Worm (Caenorhabditis elegans) whole organism, L1 larva: ENCODE results near the gene elli-1.
A peak's percentile ranks its signal among the peaks of the same experiment; 100 is the strongest.

Source experiments
- C04F5.9 ChIP-seq: sonication (generic microtip); optimal IDR thresholded peaks from 2 replicates; lab custom pipeline; 2016; ENCODE audit warnings: missing genetic modification characterization, missing compliant biosample characterization
- C16A3.4 ChIP-seq: fragments of 150-350 bp; optimal IDR thresholded peaks from 2 replicates; lab custom pipeline; 2014; ENCODE audit warnings: missing biosample characterization, missing genetic modification characterization
- aha-1 ChIP-seq: fragments of 150-350 bp; optimal IDR thresholded peaks from 2 replicates; lab custom pipeline; 2014; ENCODE audit warnings: missing biosample characterization, missing genetic modification characterization
- alr-1 ChIP-seq: fragments of 200-800 bp; sonication (Bioruptor generic); optimal IDR thresholded peaks from 2 replicates; lab custom pipeline; 2018; ENCODE audit warnings: borderline replicate concordance, mild to moderate bottlenecking, missing genetic modification characterization, missing compliant biosample characterization
- ama-1 ChIP-seq: fragments of 150-350 bp; optimal IDR thresholded peaks from 2 replicates; lab custom pipeline; 2014
- blmp-1 ChIP-seq: fragments of 150-350 bp; optimal IDR thresholded peaks from 2 replicates; lab custom pipeline; 2014; ENCODE audit warnings: missing biosample characterization, missing genetic modification characterization
- ceh-8 ChIP-seq: fragments of 200-800 bp; sonication (Bioruptor generic); optimal IDR thresholded peaks from 2 replicates; lab custom pipeline; 2018; ENCODE audit warnings: mild to moderate bottlenecking, missing genetic modification characterization, moderate library complexity, missing compliant biosample characterization
- ceh-82 ChIP-seq, 3 experiments: fragments of 150-350 bp in 1 of 3; sonication (generic microtip) in 2 of 3; optimal IDR thresholded peaks; 2 replicates each; lab custom pipeline; 2014 to 2017; ENCODE audit warnings: missing biosample characterization in 3 of 3, missing genetic modification characterization in 3 of 3
- dpl-1 ChIP-seq, 3 experiments: fragments of 150-350 bp in 2 of 3; sonication (generic microtip) in 1 of 3; optimal IDR thresholded peaks; 2 replicates each; lab custom pipeline; 2014 to 2017; ENCODE audit warnings: missing biosample characterization in 3 of 3, missing genetic modification characterization in 3 of 3, missing genetic modification reagents in 3 of 3
- dsc-1 ChIP-seq: sonication (generic microtip); optimal IDR thresholded peaks from 2 replicates; lab custom pipeline; 2016; ENCODE audit warnings: mild to moderate bottlenecking, missing genetic modification characterization, missing compliant biosample characterization
- efl-1 ChIP-seq, 4 experiments: fragments of 150-350 bp; optimal IDR thresholded peaks in 3 of 4; peaks in 1 of 4; 1 replicate in 1 of 4; 2 replicates in 3 of 4; lab custom pipeline; 2014; ENCODE audit warnings: missing biosample characterization in 2 of 4, missing genetic modification characterization in 2 of 4, missing genetic modification reagents in 2 of 4
- egl-27 ChIP-seq, 2 experiments: fragments of 150-350 bp in 1 of 2; sonication (generic microtip); optimal IDR thresholded peaks; 3 replicates each; lab custom pipeline; 2017 to 2018; ENCODE audit warnings: missing biosample characterization in 2 of 2, missing genetic modification characterization in 2 of 2, missing genetic modification reagents in 2 of 2
- ets-5 ChIP-seq: fragments of 200-800 bp; sonication (Bioruptor generic); IDR thresholded peaks from 2 replicates; pipeline ENCODE4 v1.3.6; 2022; ENCODE audit warnings: missing genetic modification characterization, missing compliant biosample characterization
- fkh-10 ChIP-seq: sonication (generic microtip); optimal IDR thresholded peaks from 2 replicates; lab custom pipeline; 2017; ENCODE audit warnings: missing biosample characterization, missing genetic modification reagents, missing genetic modification characterization
- grh-1 ChIP-seq: fragments of 200-800 bp; sonication (Bioruptor generic); IDR thresholded peaks from 2 replicates; pipeline ENCODE4 v1.3.6; 2022; ENCODE audit warnings: missing genetic modification reagents, missing genetic modification characterization, missing compliant biosample characterization
- hlh-17 ChIP-seq: fragments of 200-800 bp; sonication (Bioruptor generic); optimal IDR thresholded peaks from 2 replicates; lab custom pipeline; 2018; ENCODE audit warnings: missing genetic modification characterization, mild to moderate bottlenecking, missing compliant biosample characterization, moderate library complexity, borderline replicate concordance
- hlh-4 ChIP-seq: sonication (generic microtip); optimal IDR thresholded peaks from 2 replicates; lab custom pipeline; 2016; ENCODE audit warnings: mild to moderate bottlenecking, missing genetic modification characterization, missing compliant biosample characterization
- irx-1 ChIP-seq: sonication (generic microtip); optimal IDR thresholded peaks from 2 replicates; lab custom pipeline; 2016; ENCODE audit warnings: missing genetic modification characterization, missing compliant biosample characterization
- jun-1 ChIP-seq: fragments of 150-350 bp; optimal IDR thresholded peaks from 2 replicates; lab custom pipeline; 2014; ENCODE audit warnings: missing biosample characterization, missing genetic modification reagents, missing genetic modification characterization
- lin-15B ChIP-seq: fragments of 150-350 bp; sonication (generic microtip); optimal IDR thresholded peaks from 3 replicates; lab custom pipeline; 2014; ENCODE audit warnings: missing biosample characterization, missing genetic modification characterization
- lir-3 ChIP-seq: sonication (generic microtip); optimal IDR thresholded peaks from 2 replicates; lab custom pipeline; 2016; ENCODE audit warnings: mild to moderate bottlenecking, missing genetic modification characterization, moderate library complexity, missing compliant biosample characterization; ENCODE audit not compliant: poor library complexity
- mab-9 ChIP-seq: fragments of 200-800 bp; sonication (Bioruptor generic); IDR thresholded peaks from 2 replicates; pipeline ENCODE4 v1.3.6; 2022; ENCODE audit warnings: missing genetic modification reagents, missing genetic modification characterization, missing compliant biosample characterization
- mdl-1 ChIP-seq, 2 experiments: fragments of 150-350 bp; optimal IDR thresholded peaks; 2 replicates each; lab custom pipeline; 2014 to 2017; ENCODE audit warnings: missing biosample characterization in 2 of 2, missing genetic modification characterization in 2 of 2, inconsistent platforms in 1 of 2
- mef-2 ChIP-seq: fragments of 150-350 bp; optimal IDR thresholded peaks from 2 replicates; lab custom pipeline; 2014; ENCODE audit warnings: missing biosample characterization, missing genetic modification characterization
- nhr-11 ChIP-seq: fragments of 150-350 bp; optimal IDR thresholded peaks from 2 replicates; lab custom pipeline; 2014; ENCODE audit warnings: missing biosample characterization, missing genetic modification characterization
- nhr-28 ChIP-seq: fragments of 150-350 bp; optimal IDR thresholded peaks from 2 replicates; lab custom pipeline; 2014; ENCODE audit warnings: missing biosample characterization, missing genetic modification characterization
- nhr-47 ChIP-seq: sonication (generic microtip); optimal IDR thresholded peaks from 2 replicates; lab custom pipeline; 2016; ENCODE audit warnings: mild to moderate bottlenecking, missing genetic modification characterization, moderate library complexity, missing compliant biosample characterization
- nhr-71 ChIP-seq: sonication (generic microtip); optimal IDR thresholded peaks from 2 replicates; lab custom pipeline; 2016; ENCODE audit warnings: mild to moderate bottlenecking, missing genetic modification characterization, moderate library complexity, missing compliant biosample characterization
- nhr-77 ChIP-seq: fragments of 150-350 bp; optimal IDR thresholded peaks from 2 replicates; lab custom pipeline; 2014; ENCODE audit warnings: missing biosample characterization, missing genetic modification characterization
- nhr-85 ChIP-seq: sonication (generic microtip); peaks from one replicate; lab custom pipeline; 2016; ENCODE audit warnings: missing genetic modification characterization, inconsistent platforms, missing compliant biosample characterization
- nhr-90 ChIP-seq: sonication (generic microtip); optimal IDR thresholded peaks from 2 replicates; lab custom pipeline; 2016; ENCODE audit warnings: mild to moderate bottlenecking, missing genetic modification characterization, missing compliant biosample characterization; ENCODE audit not compliant: poor library complexity
- pag-3 ChIP-seq: sonication (generic microtip); optimal IDR thresholded peaks from 2 replicates; lab custom pipeline; 2017; ENCODE audit warnings: missing genetic modification characterization, mild to moderate bottlenecking, missing compliant biosample characterization, antibody characterized with exemption, borderline replicate concordance; ENCODE audit not compliant: insufficient read depth
- sup-37 ChIP-seq: fragments of 200-800 bp; sonication (Bioruptor generic); optimal IDR thresholded peaks from 2 replicates; lab custom pipeline; 2018; ENCODE audit warnings: mild to moderate bottlenecking, missing genetic modification characterization, missing compliant biosample characterization
- swsn-7 ChIP-seq: sonication (generic microtip); optimal IDR thresholded peaks from 2 replicates; lab custom pipeline; 2016; ENCODE audit warnings: missing genetic modification characterization, missing compliant biosample characterization
- tbx-2 ChIP-seq: sonication (generic microtip); optimal IDR thresholded peaks from 2 replicates; lab custom pipeline; 2016; ENCODE audit warnings: missing genetic modification characterization, missing compliant biosample characterization
- unc-86 ChIP-seq: sonication (generic microtip); optimal IDR thresholded peaks from 2 replicates; lab custom pipeline; 2016; ENCODE audit warnings: missing genetic modification characterization, missing compliant biosample characterization
- unc-98 ChIP-seq: fragments of 200-800 bp; sonication (Bioruptor generic); IDR thresholded peaks from 2 replicates; pipeline ENCODE4 v1.3.6; 2022; ENCODE audit warnings: missing genetic modification characterization, missing compliant biosample characterization
- zag-1 ChIP-seq: fragments of 150-350 bp; optimal IDR thresholded peaks from 2 replicates; lab custom pipeline; 2014; ENCODE audit warnings: missing biosample characterization, missing genetic modification characterization
- ztf-11 ChIP-seq, 2 experiments: sonication (generic microtip); optimal IDR thresholded peaks; 2 replicates each; lab custom pipeline; 2016 to 2017; ENCODE audit warnings: missing genetic modification characterization in 2 of 2, missing biosample characterization in 1 of 2, missing compliant biosample characterization in 1 of 2

elli-1 gene

DNA sequence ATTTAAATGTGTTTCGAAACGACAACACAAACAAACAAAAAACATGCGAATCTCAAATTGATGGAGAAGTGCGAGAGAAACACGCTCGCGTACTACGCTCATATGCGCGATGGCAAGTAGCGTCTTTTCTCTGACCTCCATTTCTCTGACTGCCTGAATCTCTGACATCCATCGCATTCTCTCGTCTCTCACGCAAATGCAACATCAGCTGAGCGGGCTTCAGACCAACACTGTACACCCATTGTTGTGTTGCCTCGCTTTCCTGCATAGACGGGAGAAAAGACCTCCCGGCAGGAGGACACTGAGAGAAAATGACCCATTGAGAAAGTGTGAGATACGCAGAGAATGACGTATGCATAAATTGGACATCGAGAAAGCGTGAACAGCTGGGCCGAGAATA lies 27.5 kb upstream of the elli-1 start (continued):
- peak; percentile 28 to 56 for TF ChIP-seq egl-27 (tag; optimal IDR thresholded peaks at IDR 0.05; lab: Kevin White, UChicago)
- TF ChIP-seq jun-1 (tag; lab: Kevin White, UChicago), result peak; percentile 75
- TF ChIP-seq nhr-77 (tag; lab: Kevin White, UChicago), result peak; percentile 75
- peak; percentile 58 for TF ChIP-seq tbx-2 (tag; lab: Kevin White, UChicago)
- no peak for TF ChIP-seq alr-1 (tag; lab: Kevin White, UChicago)
- no peak for TF ChIP-seq aha-1 (tag; lab: Kevin White, UChicago)
- peak; percentile 63 for TF ChIP-seq nhr-90 (tag; lab: Kevin White, UChicago)
- TF ChIP-seq dsc-1 (tag; lab: Kevin White, UChicago), result peak; percentile 27

ce11 chrIV:8778045-8778444 lies 23.4 kb upstream of the elli-1 start, which contains the start of gene C33D9.6:
C33D9.6 (minus strand) TSS chrIV:8778145.
- TF ChIP-seq lin-15B (tag; lab: Kevin White, UChicago) (no peak), nhr-28 (tag; lab: Kevin White, UChicago) (no peak), mef-2 (tag; lab: Kevin White, UChicago) (no peak), blmp-1 (tag; lab: Kevin White, UChicago) (no peak), lir-3 (tag; lab: Kevin White, UChicago) (no peak), hlh-17 (GFP tag; lab: Kevin White, UChicago) (no peak), nhr-47 (tag; lab: Kevin White, UChicago) (no peak), unc-98 (GFP tag; lab: Robert Waterston, UW) (no peak), sup-37 (GFP tag; lab: Kevin White, UChicago) (no peak), nhr-85 (tag; lab: Kevin White, UChicago) (no peak), mab-9 (GFP tag; lab: Robert Waterston, UW) (no peak)

DNA sequence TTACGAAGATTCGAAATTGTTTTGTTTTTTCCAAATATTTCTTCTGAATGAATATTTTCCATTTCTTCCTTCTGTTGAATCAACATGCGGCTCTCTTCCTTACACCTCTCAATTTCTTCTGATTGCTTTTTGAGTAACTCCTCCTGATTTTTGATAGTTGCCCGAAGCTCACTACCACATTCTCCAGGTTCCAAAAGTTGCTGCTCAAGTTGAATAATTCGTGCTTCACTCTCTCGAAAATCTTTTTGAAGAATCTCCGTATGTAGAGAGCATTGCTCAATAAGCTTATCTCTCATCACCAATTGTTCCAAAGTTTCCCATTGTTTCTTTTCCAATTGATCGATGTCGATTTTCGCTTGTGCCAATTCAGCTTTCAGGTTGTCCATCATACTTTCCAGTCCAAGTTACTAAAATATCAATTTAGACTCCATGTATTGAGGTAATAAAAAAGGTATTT lies 18.2 kb upstream of the elli-1 start, which contains the start of gene F20C5.6:
TSS of gene F20C5.6 (minus strand) at position 407 of the 457 bp plus-strand sequence.
- TF ChIP-seq efl-1 (optimal IDR thresholded peaks at IDR 0.05; lab: Kevin White, UChicago), result no peak
- peak in 1 of 2 experiments; percentile 26 for TF ChIP-seq efl-1 (GFP tag; optimal IDR thresholded peaks at IDR 0.05 in 1 of 2; lab: Kevin White, UChicago)
- TF ChIP-seq ceh-82 (tag; optimal IDR thresholded peaks at IDR 0.05; lab: Kevin White, UChicago), result no peak

DNA sequence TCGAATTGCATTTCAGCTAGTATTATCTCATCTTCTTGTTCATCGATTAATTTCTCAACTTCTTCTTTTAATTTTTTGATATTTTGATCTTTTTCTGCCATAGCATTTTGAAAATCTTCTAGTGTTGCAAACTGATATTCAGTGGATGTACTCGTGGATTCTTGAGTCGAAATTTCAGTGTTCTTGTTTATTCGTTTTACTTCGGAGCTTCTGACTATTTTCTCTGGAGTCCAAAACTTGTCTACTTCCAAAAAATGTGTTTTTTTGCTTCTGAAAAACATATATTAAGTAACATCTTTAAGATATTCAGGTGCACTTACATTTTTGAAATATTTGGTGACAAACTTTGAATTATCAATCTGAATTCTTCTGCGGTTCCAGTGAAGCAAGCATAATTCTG lies 14.9 kb upstream of the elli-1 start, which contains the start of gene F20C5.5:
TSS of gene F20C5.5 (minus strand) at position 101 of the 400 bp plus-strand sequence.
- TF ChIP-seq ceh-8 (GFP tag; lab: Kevin White, UChicago) (no peak), jun-1 (tag; lab: Kevin White, UChicago) (no peak), mdl-1 (tag; optimal IDR thresholded peaks at IDR 0.05; lab: Kevin White, UChicago) (no peak), tbx-2 (tag; lab: Kevin White, UChicago) (no peak)

DNA sequence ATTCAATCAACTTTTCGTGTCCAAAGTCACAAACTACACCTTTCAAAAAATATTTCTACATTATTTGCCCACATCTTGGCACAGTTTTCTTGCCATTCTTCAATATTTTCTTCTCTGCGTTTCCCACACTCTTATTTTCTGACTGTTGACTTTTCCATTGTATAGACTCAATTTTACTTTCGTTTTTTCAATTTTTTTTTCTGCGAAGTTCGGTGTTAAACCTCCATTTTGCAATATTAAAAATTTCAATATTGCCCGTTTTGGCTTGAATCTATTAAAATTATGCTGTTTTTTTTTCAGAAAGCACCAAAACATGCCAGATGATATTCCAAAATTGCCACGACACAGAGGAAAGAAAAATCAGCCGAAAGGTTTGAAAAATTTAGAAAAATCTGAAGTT lies 9.9 kb upstream of the elli-1 start, which contains the start of gene cdc-50.B:
TSS of gene cdc-50.B (plus strand) at position 301 of the 400 bp plus-strand sequence.
- TF ChIP-seq pag-3, result no peak
- TF ChIP-seq C16A3.4 (tag; lab: Kevin White, UChicago), result no peak
- no peak for TF ChIP-seq sup-37 (GFP tag; lab: Kevin White, UChicago)
- no peak for TF ChIP-seq egl-27 (tag; optimal IDR thresholded peaks at IDR 0.05; lab: Kevin White, UChicago)
- TF ChIP-seq blmp-1 (tag; lab: Kevin White, UChicago), result peak; percentile 18

- TF ChIP-seq dpl-1 (GFP tag; optimal IDR thresholded peaks at IDR 0.05; lab: Kevin White, UChicago), result peak in 1 of 3 experiments; percentile 32
- no peak for TF ChIP-seq ets-5 (GFP tag; lab: Robert Waterston, UW)
- TF ChIP-seq zag-1 (tag; lab: Kevin White, UChicago), result peak; percentile 48
- no peak for TF ChIP-seq ama-1
- no peak for TF ChIP-seq C04F5.9 (tag; lab: Kevin White, UChicago)
- TF ChIP-seq nhr-11 (tag; lab: Kevin White, UChicago), result no peak
- TF ChIP-seq aha-1 (tag; lab: Kevin White, UChicago), result no peak
- TF ChIP-seq mab-9 (GFP tag; lab: Robert Waterston, UW), result no peak
- TF ChIP-seq blmp-1 (tag; lab: Kevin White, UChicago), result no peak
- TF ChIP-seq dsc-1 (tag; lab: Kevin White, UChicago), result peak; percentile 92
- peak; percentile 15 to 66 (median 34) for TF ChIP-seq ceh-82 (tag; optimal IDR thresholded peaks at IDR 0.05; lab: Kevin White, UChicago)
- peak; percentile 41 for TF ChIP-seq tbx-2 (tag; lab: Kevin White, UChicago)
- TF ChIP-seq unc-86 (tag; lab: Kevin White, UChicago), result peak; percentile 49
- TF ChIP-seq nhr-71 (tag; lab: Kevin White, UChicago), result peak; percentile 53
- TF ChIP-seq hlh-4 (tag; lab: Kevin White, UChicago), result no peak
- peak; percentile 24 for TF ChIP-seq irx-1 (tag; lab: Kevin White, UChicago)
- TF ChIP-seq nhr-47 (tag; lab: Kevin White, UChicago), result peak; percentile 45
- TF ChIP-seq swsn-7 (tag; lab: Kevin White, UChicago), result peak; percentile 49
- no peak for TF ChIP-seq ztf-11 (tag; optimal IDR thresholded peaks at IDR 0.05; lab: Kevin White, UChicago)
- TF ChIP-seq grh-1 (GFP tag; lab: Robert Waterston, UW), result no peak
- TF ChIP-seq fkh-10 (GFP tag; lab: Kevin White, UChicago), result peak; percentile 84
Measured at ce11 chrIV:8762471-8762870, 7.8 kb upstream of the elli-1 start.
